Worm (Caenorhabditis elegans): ENCODE measurements around the gene srh-185.

The srh-185 gene

ce11 chrV:3044837-3045236, 21.2 kb upstream of the srh-185 start, which contains the start of gene F59D6.1:
Gene F59D6.1, plus strand, starts transcription at chrV:3045137.
- TF ChIP-seq ceh-91 (GFP tag; IDR thresholded peaks at IDR 0.05) (no peak), athp-1 (tag; optimal IDR thresholded peaks at IDR 0.05) (no peak), ceh-40 (GFP tag; IDR thresholded peaks at IDR 0.05) (no peak), attf-6 (GFP tag; IDR thresholded peaks at IDR 0.05) (no peak), rpc-1 (optimal IDR thresholded peaks at IDR 0.05) (no peak), rpc-1 (tag; optimal IDR thresholded peaks at IDR 0.05) (no peak)

- TF ChIP-seq hlh-12 (tag; optimal IDR thresholded peaks at IDR 0.05) (no peak), dpl-1 (GFP tag; optimal IDR thresholded peaks at IDR 0.05) (no peak), madf-10 (tag; optimal IDR thresholded peaks at IDR 0.05) (no peak), snpc-4 (GFP tag; optimal IDR thresholded peaks at IDR 0.05) (no peak), snpc-4 (tag; optimal IDR thresholded peaks at IDR 0.05) (no peak), hrde-1 (tag; optimal IDR thresholded peaks at IDR 0.05; ENCODE audit: borderline replicate concordance) (no peak), B0336.3 (GFP tag; IDR thresholded peaks at IDR 0.05) (no peak), lin-40 (tag; optimal IDR thresholded peaks at IDR 0.05) (no peak), F23B12.7 (tag; optimal IDR thresholded peaks at IDR 0.05; ENCODE audit: insufficient read depth) (no peak), cebp-2 (GFP tag; IDR thresholded peaks at IDR 0.05) (no peak), madf-3 (GFP tag; IDR thresholded peaks at IDR 0.05) (0 out of 2 replicates have a peak, but pooled peaks have one; percentile 17), zfh-2 (GFP tag; conservative IDR thresholded peaks at IDR 0.05) (peak; percentile 78), F49E8.2 (tag; optimal IDR thresholded peaks at IDR 0.05; ENCODE audit: insufficient read depth) (no peak), F57A8.1 (GFP tag; optimal IDR thresholded peaks at IDR 0.05) (no peak)
Measured at ce11 chrV:3046364-3046763, 19.7 kb upstream of the srh-185 start.

ce11 chrV:3054254-3054653, 11.8 kb upstream of the srh-185 start, which contains the start of gene C50H11.8:
Gene C50H11.8, plus strand, starts transcription at chrV:3054554.
- TF ChIP-seq die-1 (tag; optimal IDR thresholded peaks at IDR 0.05) (no peak), zfh-2 (GFP tag; conservative IDR thresholded peaks at IDR 0.05) (no peak), hlh-26 (GFP tag; conservative IDR thresholded peaks at IDR 0.05) (no peak), rcor-1 (GFP tag; IDR thresholded peaks at IDR 0.05) (no peak), F10E7.11 (tag; optimal IDR thresholded peaks at IDR 0.05) (no peak), F49E8.2 (tag; optimal IDR thresholded peaks at IDR 0.05; ENCODE audit: insufficient read depth) (no peak), hsf-1 (GFP tag; IDR thresholded peaks at IDR 0.05) (no peak), lin-54 (GFP tag; optimal IDR thresholded peaks at IDR 0.05) (no peak), cebp-1 (GFP tag; IDR thresholded peaks at IDR 0.05) (no peak), cebp-1 (tag; optimal IDR thresholded peaks at IDR 0.05) (no peak), T07F8.4 (tag; optimal IDR thresholded peaks at IDR 0.05) (no peak)

ce11 chrV:3058996-3059395, 7.0 kb upstream of the srh-185 start, which contains the start of gene str-244:
Gene str-244, minus strand, starts transcription at chrV:3059096.
- TF ChIP-seq snpc-3.4 (tag; optimal IDR thresholded peaks at IDR 0.05) (no peak), aptf-3 (GFP tag; IDR thresholded peaks at IDR 0.05) (no peak), nhr-90 (tag; optimal IDR thresholded peaks at IDR 0.05) (no peak), ztf-22 (GFP tag; optimal IDR thresholded peaks at IDR 0.05) (no peak), hlh-26 (GFP tag; conservative IDR thresholded peaks at IDR 0.05) (no peak), T07F8.4 (tag; optimal IDR thresholded peaks at IDR 0.05) (no peak), aptf-2 (GFP tag; conservative IDR thresholded peaks at IDR 0.05) (no peak), madf-8 (GFP tag; conservative IDR thresholded peaks at IDR 0.05) (no peak), bed-1 (GFP tag; IDR thresholded peaks at IDR 0.05) (no peak)

Measured in whole organism, young adult.